Worm (Caenorhabditis elegans) whole organism, mixed stage, embryonic: ENCODE results near the gene snx-6.

Source experiments
- M03D4.4 ChIP-seq: sonication (generic microtip); optimal IDR thresholded peaks from 2 replicates; lab custom pipeline; 2017; ENCODE audit warnings: mild to moderate bottlenecking, missing genetic modification characterization, missing compliant biosample characterization
- bed-3 ChIP-seq: fragments of 200-800 bp; sonication (Bioruptor generic); optimal IDR thresholded peaks from 3 replicates; lab custom pipeline; 2018; ENCODE audit warnings: mild to moderate bottlenecking, missing genetic modification characterization, moderate library complexity, missing compliant biosample characterization
- blmp-1 ChIP-seq: fragments of 150-350 bp; optimal IDR thresholded peaks from 2 replicates; lab custom pipeline; 2014; ENCODE audit warnings: missing biosample characterization, missing genetic modification characterization
- ceh-39 ChIP-seq: fragments of 150-350 bp; optimal IDR thresholded peaks from 2 replicates; lab custom pipeline; 2014; ENCODE audit warnings: missing biosample characterization, missing genetic modification characterization
- ceh-43 ChIP-seq: fragments of 200-800 bp; sonication (Bioruptor generic); optimal IDR thresholded peaks from 2 replicates; lab custom pipeline; 2018; ENCODE audit warnings: mild to moderate bottlenecking, missing genetic modification characterization, moderate library complexity, missing compliant biosample characterization
- ceh-83 ChIP-seq: fragments of 200-800 bp; sonication (Bioruptor generic); optimal IDR thresholded peaks from 2 replicates; lab custom pipeline; 2018; ENCODE audit warnings: mild to moderate bottlenecking, missing genetic modification characterization, missing compliant biosample characterization
- ces-1 ChIP-seq: fragments of 150-350 bp; optimal IDR thresholded peaks from 2 replicates; lab custom pipeline; 2014; ENCODE audit warnings: missing biosample characterization, missing genetic modification reagents, missing genetic modification characterization
- cnd-1 ChIP-seq: fragments of 200-800 bp; sonication (Bioruptor generic); optimal IDR thresholded peaks from 2 replicates; lab custom pipeline; 2018; ENCODE audit warnings: mild to moderate bottlenecking, missing genetic modification characterization, missing compliant biosample characterization
- drap-1 ChIP-seq: fragments of 200-800 bp; sonication (Bioruptor generic); optimal IDR thresholded peaks from 3 replicates; lab custom pipeline; 2018; ENCODE audit warnings: mild to moderate bottlenecking, missing genetic modification characterization, missing compliant biosample characterization
- elt-1 ChIP-seq: sonication (generic microtip); optimal IDR thresholded peaks from 2 replicates; lab custom pipeline; 2017; ENCODE audit warnings: missing genetic modification characterization, mild to moderate bottlenecking, missing compliant biosample characterization, antibody characterized with exemption, moderate library complexity, borderline replicate concordance; ENCODE audit not compliant: insufficient read depth
- elt-3 ChIP-seq: fragments of 150-350 bp; optimal IDR thresholded peaks from 2 replicates; lab custom pipeline; 2014; ENCODE audit warnings: missing biosample characterization, missing genetic modification characterization
- flh-1 ChIP-seq: fragments of 200-800 bp; sonication (Bioruptor generic); optimal IDR thresholded peaks from 2 replicates; lab custom pipeline; 2018; ENCODE audit warnings: mild to moderate bottlenecking, missing genetic modification characterization, moderate library complexity, missing compliant biosample characterization
- ham-2 ChIP-seq: fragments of 200-800 bp; sonication (Bioruptor generic); optimal IDR thresholded peaks from 2 replicates; lab custom pipeline; 2018; ENCODE audit warnings: mild to moderate bottlenecking, missing genetic modification characterization, missing compliant biosample characterization
- hlh-1 ChIP-seq: fragments of 150-350 bp; optimal IDR thresholded peaks from 2 replicates; lab custom pipeline; 2014; ENCODE audit warnings: missing biosample characterization, missing genetic modification reagents, missing genetic modification characterization
- lin-13 ChIP-seq: fragments of 150-350 bp; optimal IDR thresholded peaks from 2 replicates; lab custom pipeline; 2014; ENCODE audit warnings: missing biosample characterization, missing genetic modification characterization
- lin-32 ChIP-seq: fragments of 200-800 bp; sonication (Bioruptor generic); optimal IDR thresholded peaks from 2 replicates; lab custom pipeline; 2018; ENCODE audit warnings: mild to moderate bottlenecking, missing genetic modification characterization, missing compliant biosample characterization
- lsy-2 ChIP-seq: fragments of 150-350 bp; optimal IDR thresholded peaks from 2 replicates; lab custom pipeline; 2014; ENCODE audit warnings: missing biosample characterization, missing genetic modification characterization
- mab-5 ChIP-seq: fragments of 150-350 bp; optimal IDR thresholded peaks from 2 replicates; lab custom pipeline; 2014; ENCODE audit warnings: missing biosample characterization, missing genetic modification characterization
- mep-1 ChIP-seq: fragments of 150-350 bp; optimal IDR thresholded peaks from 2 replicates; lab custom pipeline; 2017; ENCODE audit warnings: missing biosample characterization, missing genetic modification reagents, missing genetic modification characterization, inconsistent platforms
- mls-2 ChIP-seq: sonication (generic microtip); optimal IDR thresholded peaks from 2 replicates; lab custom pipeline; 2016; ENCODE audit warnings: mild to moderate bottlenecking, missing genetic modification characterization, moderate library complexity, missing compliant biosample characterization
- nhr-12 ChIP-seq: fragments of 150-350 bp; optimal IDR thresholded peaks from 2 replicates; lab custom pipeline; 2014; ENCODE audit warnings: missing biosample characterization, missing genetic modification characterization
- nhr-2 ChIP-seq: fragments of 150-350 bp; optimal IDR thresholded peaks from 2 replicates; lab custom pipeline; 2014; ENCODE audit warnings: missing biosample characterization, missing genetic modification characterization
- nhr-28 ChIP-seq: fragments of 150-350 bp; optimal IDR thresholded peaks from 2 replicates; lab custom pipeline; 2014; ENCODE audit warnings: missing biosample characterization, missing genetic modification characterization
- pha-4 ChIP-seq: fragments of 150-350 bp; optimal IDR thresholded peaks from 2 replicates; lab custom pipeline; 2018; ENCODE audit warnings: missing biosample characterization, missing genetic modification reagents, missing genetic modification characterization
- snpc-4 ChIP-seq: fragments of 150-350 bp; optimal IDR thresholded peaks from 2 replicates; lab custom pipeline; 2014; ENCODE audit warnings: missing biosample characterization, missing genetic modification characterization
- tbx-8 ChIP-seq: fragments of 200-800 bp; sonication (Bioruptor generic); optimal IDR thresholded peaks from 2 replicates; lab custom pipeline; 2018; ENCODE audit warnings: mild to moderate bottlenecking, missing genetic modification characterization, moderate library complexity, missing compliant biosample characterization
- unc-120 ChIP-seq: sonication (generic microtip); optimal IDR thresholded peaks from 2 replicates; lab custom pipeline; 2017; ENCODE audit warnings: missing genetic modification characterization, missing compliant biosample characterization; ENCODE audit not compliant: poor library complexity, severe bottlenecking
- zip-8 ChIP-seq: fragments of 150-350 bp; optimal IDR thresholded peaks from 2 replicates; lab custom pipeline; 2014; ENCODE audit warnings: missing biosample characterization, missing genetic modification characterization
- ztf-11 ChIP-seq: fragments of 150-350 bp; optimal IDR thresholded peaks from 2 replicates; lab custom pipeline; 2014; ENCODE audit warnings: missing biosample characterization, missing genetic modification characterization

The snx-6 gene

ce11 chrV:17948036-17948691 lies 31.7 kb downstream of the snx-6 start:
- TF ChIP-seq ham-2 (GFP tag; lab: Kevin White, UChicago) (no peak), pha-4 (tag; lab: Kevin White, UChicago) (no peak), lsy-2 (no peak), nhr-28 (no peak), M03D4.4 (tag; lab: Kevin White, UChicago) (no peak), cnd-1 (tag; lab: Kevin White, UChicago) (no peak), elt-3 (no peak), ztf-11 (no peak), mep-1 (tag; lab: Kevin White, UChicago) (no peak), unc-120 (tag; lab: Kevin White, UChicago) (no peak), mls-2 (tag; lab: Kevin White, UChicago) (no peak), bed-3 (GFP tag; lab: Kevin White, UChicago) (no peak), flh-1 (GFP tag; lab: Kevin White, UChicago) (no peak), ceh-39 (no peak), ceh-43 (GFP tag; lab: Kevin White, UChicago) (no peak), ces-1 (GFP tag; lab: Kevin White, UChicago) (no peak), nhr-2 (tag; lab: Kevin White, UChicago) (no peak), mab-5 (tag; lab: Kevin White, UChicago) (no peak), elt-1 (tag; lab: Kevin White, UChicago) (no peak), lin-32 (GFP tag; lab: Kevin White, UChicago) (no peak)

ce11 chrV:17947266-17947665 lies 32.6 kb downstream of the snx-6 start:
- TF ChIP-seq blmp-1 (tag; lab: Kevin White, UChicago) (no peak), nhr-28 (no peak), hlh-1 (tag; lab: Kevin White, UChicago) (no peak), lin-13 (tag; lab: Kevin White, UChicago) (no peak), ham-2 (GFP tag; lab: Kevin White, UChicago) (no peak), nhr-2 (tag; lab: Kevin White, UChicago) (no peak), bed-3 (GFP tag; lab: Kevin White, UChicago) (no peak), zip-8 (tag; lab: Kevin White, UChicago) (no peak), snpc-4 (tag; lab: Kevin White, UChicago) (no peak), lsy-2 (no peak), ceh-83 (GFP tag; lab: Kevin White, UChicago) (no peak), M03D4.4 (tag; lab: Kevin White, UChicago) (no peak), cnd-1 (tag; lab: Kevin White, UChicago) (no peak), elt-1 (tag; lab: Kevin White, UChicago) (no peak), mls-2 (tag; lab: Kevin White, UChicago) (no peak)

ce11 chrV:17945460-17945859 lies 34.4 kb downstream of the snx-6 start:
- TF ChIP-seq drap-1 (GFP tag; lab: Kevin White, UChicago) (no peak), ceh-43 (GFP tag; lab: Kevin White, UChicago) (no peak)

- no peak for TF ChIP-seq tbx-8 (GFP tag; lab: Kevin White, UChicago)
- TF ChIP-seq nhr-12 (tag; lab: Kevin White, UChicago): no peak
- TF ChIP-seq ham-2 (GFP tag; lab: Kevin White, UChicago): no peak
- TF ChIP-seq pha-4 (tag; lab: Kevin White, UChicago): no peak
- no peak for TF ChIP-seq unc-120 (tag; lab: Kevin White, UChicago)
- no peak for TF ChIP-seq hlh-1 (tag; lab: Kevin White, UChicago)
These were observed 34.9 kb downstream of the snx-6 start for ce11 chrV:17944849-17945452.

- TF ChIP-seq drap-1 (GFP tag; lab: Kevin White, UChicago) (peak; percentile 53), ztf-11 (no peak)
- TF ChIP-seq, all 35 proteins: peak for 1
These were observed 35.9 kb downstream of the snx-6 start for ce11 chrV:17943877-17944472.
